Fruit fly (Drosophila melanogaster) whole organism, wandering third instar larva: ENCODE results near the gene CG33483.

Experiments used
- pan ChIP-seq: fragments of >200 bp; optimal IDR thresholded peaks from 2 replicates; lab custom pipeline; 2017
- psq ChIP-seq: fragments of 200-800 bp; sonication (Bioruptor generic); optimal IDR thresholded peaks from 3 replicates; lab custom pipeline; 2017; ENCODE audit warnings: missing biosample characterization, mild to moderate bottlenecking, missing genetic modification characterization, moderate library complexity
- sv ChIP-seq: fragments of 200-800 bp; sonication (Bioruptor generic); optimal IDR thresholded peaks from 3 replicates; lab custom pipeline; 2016; ENCODE audit warnings: missing biosample characterization, missing genetic modification characterization

DNA sequence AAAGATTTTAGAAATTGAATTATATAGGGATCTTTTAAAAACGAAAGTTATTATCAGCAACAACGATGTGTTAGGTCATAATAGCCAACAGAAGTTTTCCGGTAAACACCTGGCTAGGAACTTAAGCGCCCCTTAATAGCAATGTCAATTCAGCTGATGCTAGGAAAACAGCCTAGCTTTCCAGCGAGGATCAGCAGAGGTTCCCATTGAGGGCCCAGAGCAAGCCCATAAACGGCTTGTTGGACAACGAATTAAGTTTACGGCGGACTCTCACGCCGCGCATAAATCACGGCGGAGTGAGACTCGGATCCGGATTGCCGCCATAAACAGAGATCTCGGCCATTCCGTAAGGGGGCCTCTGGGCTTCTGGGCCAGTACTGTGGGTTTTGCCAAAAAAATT is 11.7 kb upstream of the CG33483 start:
- TF ChIP-seq sv (no peak), pan (no peak), psq (GFP tag; lab: Kevin White, UChicago) (no peak)
